Worm (Caenorhabditis elegans) whole organism, L3 larva: Measurements from ENCODE around the gene F40F8.4.

Source experiments
- R02D3.7 ChIP-seq: fragments of 150-350 bp; optimal IDR thresholded peaks from 2 replicates; lab custom pipeline; 2014; ENCODE audit warnings: missing biosample characterization, missing genetic modification characterization
- ZK546.5 ChIP-seq: sonication (generic microtip); optimal IDR thresholded peaks from 2 replicates; lab custom pipeline; 2017; ENCODE audit warnings: missing biosample characterization, missing genetic modification characterization
- aly-2 ChIP-seq: fragments of 150-350 bp; optimal IDR thresholded peaks from 2 replicates; lab custom pipeline; 2014; ENCODE audit warnings: missing biosample characterization, missing genetic modification characterization
- ama-1 ChIP-seq: fragments of 150-350 bp; optimal IDR thresholded peaks from 2 replicates; lab custom pipeline; 2018
- ceh-9 ChIP-seq: sonication (generic microtip); optimal IDR thresholded peaks from 2 replicates; lab custom pipeline; 2018; ENCODE audit warnings: missing biosample characterization, missing genetic modification characterization
- daf-12 ChIP-seq: fragments of 150-350 bp; optimal IDR thresholded peaks from 2 replicates; lab custom pipeline; 2014; ENCODE audit warnings: missing biosample characterization, missing genetic modification reagents, missing genetic modification characterization
- egl-27 ChIP-seq: sonication (generic microtip); optimal IDR thresholded peaks from 4 replicates; lab custom pipeline; 2017; ENCODE audit warnings: missing biosample characterization, missing genetic modification reagents, missing genetic modification characterization
- egl-5 ChIP-seq: fragments of 150-350 bp; optimal IDR thresholded peaks from 2 replicates; lab custom pipeline; 2017; ENCODE audit warnings: missing biosample characterization, missing genetic modification reagents, missing genetic modification characterization, inconsistent platforms
- elt-1 ChIP-seq: fragments of 150-350 bp; optimal IDR thresholded peaks from 2 replicates; lab custom pipeline; 2014; ENCODE audit warnings: missing biosample characterization, missing genetic modification characterization
- elt-2 ChIP-seq: sonication (generic microtip); optimal IDR thresholded peaks from 2 replicates; lab custom pipeline; 2016; ENCODE audit warnings: missing genetic modification reagents, mild to moderate bottlenecking, missing genetic modification characterization, missing compliant biosample characterization
- elt-3 ChIP-seq, 3 experiments: fragments of 150-350 bp in 1 of 3; sonication (generic microtip) in 2 of 3; optimal IDR thresholded peaks; 2 replicates in 2 of 3; 4 replicates in 1 of 3; lab custom pipeline; 2014 to 2017; ENCODE audit warnings: missing biosample characterization in 3 of 3, missing genetic modification characterization in 3 of 3
- fkh-10 ChIP-seq: sonication (generic microtip); optimal IDR thresholded peaks from 2 replicates; lab custom pipeline; 2017; ENCODE audit warnings: missing biosample characterization, missing genetic modification reagents, missing genetic modification characterization
- fos-1 ChIP-seq: fragments of 150-350 bp; optimal IDR thresholded peaks from 2 replicates; lab custom pipeline; 2014; ENCODE audit warnings: missing biosample characterization, missing genetic modification characterization
- hmg-11 ChIP-seq: sonication (generic microtip); optimal IDR thresholded peaks from 2 replicates; lab custom pipeline; 2016; ENCODE audit warnings: missing genetic modification characterization, missing compliant biosample characterization
- jun-1 ChIP-seq: fragments of 150-350 bp; optimal IDR thresholded peaks from 2 replicates; lab custom pipeline; 2014; ENCODE audit warnings: missing biosample characterization, missing genetic modification reagents, missing genetic modification characterization
- lin-15B ChIP-seq: fragments of 150-350 bp; optimal IDR thresholded peaks from 2 replicates; lab custom pipeline; 2014; ENCODE audit warnings: missing biosample characterization, missing genetic modification characterization
- lin-39 ChIP-seq: fragments of 150-350 bp; optimal IDR thresholded peaks from 2 replicates; lab custom pipeline; 2018; ENCODE audit warnings: missing biosample characterization, missing genetic modification reagents, missing genetic modification characterization
- mdl-1 ChIP-seq: fragments of 150-350 bp; optimal IDR thresholded peaks from 2 replicates; lab custom pipeline; 2014; ENCODE audit warnings: missing biosample characterization, missing genetic modification characterization
- mml-1 ChIP-seq: fragments of 150-350 bp; sonication (generic microtip); optimal IDR thresholded peaks from 3 replicates; lab custom pipeline; 2014; ENCODE audit warnings: missing biosample characterization, missing genetic modification characterization
- nfya-1 ChIP-seq: sonication (generic microtip); optimal IDR thresholded peaks from 2 replicates; lab custom pipeline; 2017; ENCODE audit warnings: missing genetic modification characterization, mild to moderate bottlenecking, missing compliant biosample characterization, antibody characterized with exemption, moderate library complexity; ENCODE audit not compliant: insufficient read depth
- nhr-12 ChIP-seq: fragments of 150-350 bp; optimal IDR thresholded peaks from 2 replicates; lab custom pipeline; 2014; ENCODE audit warnings: missing biosample characterization, missing genetic modification characterization
- nhr-237 ChIP-seq: fragments of 150-350 bp; optimal IDR thresholded peaks from 2 replicates; lab custom pipeline; 2014; ENCODE audit warnings: missing biosample characterization, missing genetic modification characterization
- nhr-25 ChIP-seq: sonication (generic microtip); optimal IDR thresholded peaks from 2 replicates; lab custom pipeline; 2017; ENCODE audit warnings: missing biosample characterization, missing genetic modification characterization
- nhr-28 ChIP-seq: fragments of 150-350 bp; optimal IDR thresholded peaks from 2 replicates; lab custom pipeline; 2014; ENCODE audit warnings: missing biosample characterization, missing genetic modification characterization
- nhr-43 ChIP-seq: sonication (generic microtip); optimal IDR thresholded peaks from 2 replicates; lab custom pipeline; 2016; ENCODE audit warnings: mild to moderate bottlenecking, missing genetic modification characterization, missing compliant biosample characterization; ENCODE audit not compliant: poor library complexity, severe bottlenecking
- nhr-76 ChIP-seq: fragments of 150-350 bp; sonication (generic microtip); optimal IDR thresholded peaks from 5 replicates; lab custom pipeline; 2014; ENCODE audit warnings: missing biosample characterization, missing genetic modification characterization
- nhr-77 ChIP-seq: fragments of 150-350 bp; optimal IDR thresholded peaks from 2 replicates; lab custom pipeline; 2014; ENCODE audit warnings: missing biosample characterization, missing genetic modification characterization
- pha-4 ChIP-seq: fragments of 150-350 bp; optimal IDR thresholded peaks from 2 replicates; lab custom pipeline; 2014; ENCODE audit warnings: missing biosample characterization, missing genetic modification reagents, missing genetic modification characterization
- pqm-1 ChIP-seq: fragments of 150-350 bp; optimal IDR thresholded peaks from 2 replicates; lab custom pipeline; 2017; ENCODE audit warnings: missing biosample characterization, missing genetic modification characterization, inconsistent platforms
- sea-2 ChIP-seq: fragments of 150-350 bp; sonication (generic microtip); optimal IDR thresholded peaks from 4 replicates; lab custom pipeline; 2014; ENCODE audit warnings: missing biosample characterization, missing genetic modification reagents, missing genetic modification characterization
- skn-1 ChIP-seq: fragments of 150-350 bp; optimal IDR thresholded peaks from 2 replicates; lab custom pipeline; 2014; ENCODE audit warnings: missing biosample characterization, missing genetic modification characterization
- snpc-4 ChIP-seq: fragments of 150-350 bp; optimal IDR thresholded peaks from 2 replicates; lab custom pipeline; 2014; ENCODE audit warnings: missing biosample characterization, missing genetic modification characterization
- unc-39 ChIP-seq: sonication (generic microtip); optimal IDR thresholded peaks from 4 replicates; lab custom pipeline; 2017; ENCODE audit warnings: missing biosample characterization, missing genetic modification characterization
- unc-62 ChIP-seq: fragments of 150-350 bp; sonication (generic microtip); optimal IDR thresholded peaks from 4 replicates; lab custom pipeline; 2014; ENCODE audit warnings: missing biosample characterization, missing genetic modification reagents, missing genetic modification characterization
- zag-1 ChIP-seq: fragments of 150-350 bp; optimal IDR thresholded peaks from 2 replicates; lab custom pipeline; 2014; ENCODE audit warnings: missing biosample characterization, missing genetic modification characterization
- ztf-11 ChIP-seq: fragments of 150-350 bp; optimal IDR thresholded peaks from 2 replicates; lab custom pipeline; 2014; ENCODE audit warnings: missing biosample characterization, missing genetic modification characterization
- ztf-4 ChIP-seq: fragments of 150-350 bp; optimal IDR thresholded peaks from 2 replicates; lab custom pipeline; 2014; ENCODE audit warnings: missing biosample characterization, missing genetic modification characterization

The F40F8.4 gene

DNA sequence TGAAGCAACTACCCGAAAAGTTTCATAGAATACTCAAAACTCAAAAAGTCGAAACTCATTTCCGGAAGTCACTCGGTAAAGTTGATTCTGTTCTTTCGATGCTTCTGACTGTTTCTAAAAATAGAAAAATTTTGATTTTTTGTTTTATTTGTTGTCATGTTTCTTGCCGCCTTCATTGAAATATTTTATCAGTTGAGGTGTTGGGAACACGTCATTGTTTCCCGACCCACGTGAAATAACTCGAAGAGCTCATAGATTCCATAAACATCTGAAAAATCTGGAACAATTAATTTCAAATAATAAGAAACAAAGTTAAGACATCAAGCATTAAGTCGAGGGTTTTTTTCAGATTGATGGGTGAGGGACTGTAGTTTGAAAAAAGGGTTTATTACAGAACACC, 14.9 kb upstream of the F40F8.4 start:
- TF ChIP-seq elt-2 (tag; lab: Kevin White, UChicago) (peak; percentile 71), fos-1 (no peak), sea-2 (GFP tag; lab: Kevin White, UChicago) (no peak), unc-62 (GFP tag; lab: Kevin White, UChicago) (no peak), unc-39 (tag; lab: Kevin White, UChicago) (no peak), hmg-11 (tag; lab: Kevin White, UChicago) (no peak)

- TF ChIP-seq lin-15B (tag; lab: Kevin White, UChicago) (no peak), mdl-1 (tag; lab: Kevin White, UChicago) (no peak), daf-12 (no peak), elt-2 (tag; lab: Kevin White, UChicago) (peak; percentile 91), snpc-4 (no peak), ztf-11 (no peak), egl-5 (tag; lab: Kevin White, UChicago) (no peak), R02D3.7 (tag; lab: Kevin White, UChicago) (no peak), ZK546.5 (no peak), elt-1 (tag; lab: Kevin White, UChicago) (no peak), unc-62 (GFP tag; lab: Kevin White, UChicago) (no peak), jun-1 (tag; lab: Kevin White, UChicago) (peak; percentile 40), ztf-4 (tag; lab: Kevin White, UChicago) (no peak), skn-1 (tag; lab: Kevin White, UChicago) (peak; percentile 18), fos-1 (no peak), zag-1 (tag; lab: Kevin White, UChicago) (no peak), nhr-12 (tag; lab: Kevin White, UChicago) (no peak), nfya-1 (no peak), lin-39 (tag; lab: Kevin White, UChicago) (no peak), hmg-11 (tag; lab: Kevin White, UChicago) (no peak), nhr-76 (tag; lab: Kevin White, UChicago) (no peak), fkh-10 (no peak), pha-4 (tag; lab: Kevin White, UChicago) (peak; percentile 48), ama-1 (no peak), egl-27 (tag; lab: Kevin White, UChicago) (no peak)
Measured at ce11 chrII:11153800-11154199, 13.8 kb upstream of the F40F8.4 start.

- TF ChIP-seq elt-2 (tag; lab: Kevin White, UChicago) (peak; percentile 83), pqm-1 (tag; lab: Kevin White, UChicago) (no peak)
Measured at ce11 chrII:11153080-11153479, 13.0 kb upstream of the F40F8.4 start.

DNA sequence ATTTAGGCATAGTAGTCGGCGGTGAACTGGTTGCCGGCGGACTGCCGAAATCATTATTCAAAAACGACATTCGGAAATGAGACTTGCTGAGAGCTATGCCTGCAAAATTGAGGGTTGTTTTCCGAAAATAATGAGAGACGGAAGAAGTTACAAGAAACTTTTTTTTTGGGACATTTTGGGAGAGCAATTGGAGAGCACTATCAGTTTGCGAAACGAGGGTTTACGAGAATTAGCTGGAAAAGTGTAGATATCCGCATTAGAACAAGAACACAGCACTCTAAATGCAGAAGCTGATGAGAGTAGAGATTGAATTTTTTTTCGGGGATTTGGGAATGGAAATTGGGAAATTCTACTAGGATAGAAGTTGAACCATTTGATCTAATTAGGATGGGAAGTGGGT, 12.5 kb upstream of the F40F8.4 start, which contains the start of gene pqm-1:
Gene pqm-1, minus strand, starts transcription at position 101 of the 400 bp plus-strand sequence.
- TF ChIP-seq egl-27 (tag; lab: Kevin White, UChicago) (no peak), egl-5 (tag; lab: Kevin White, UChicago) (peak; percentile 3)
- TF ChIP-seq, all 47 proteins: peak for 1

DNA sequence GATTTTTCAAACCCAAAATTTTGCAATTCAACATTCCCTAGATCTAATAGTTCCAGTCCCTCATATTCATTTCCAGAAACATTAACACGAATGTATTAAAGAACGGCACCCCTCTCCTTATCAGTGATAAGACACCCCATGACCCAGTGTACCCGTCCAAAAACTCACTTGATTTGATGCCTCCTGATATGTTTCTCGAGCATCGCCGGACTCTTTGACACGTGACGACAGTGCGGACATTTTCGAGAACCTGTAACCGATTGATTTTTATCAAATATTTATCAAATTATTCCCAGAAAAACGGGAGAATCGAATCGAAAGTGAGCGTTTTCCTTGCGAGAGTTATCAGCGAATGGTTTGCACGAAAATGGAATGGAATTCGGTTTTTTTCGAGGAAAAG, 10.9 kb upstream of the F40F8.4 start:
- TF ChIP-seq nhr-77 (tag; lab: Kevin White, UChicago) (no peak), nhr-28 (tag; lab: Kevin White, UChicago) (no peak), hmg-11 (tag; lab: Kevin White, UChicago) (no peak), elt-2 (tag; lab: Kevin White, UChicago) (peak; percentile 98), ztf-11 (no peak), pha-4 (tag; lab: Kevin White, UChicago) (peak; percentile 69), lin-39 (tag; lab: Kevin White, UChicago) (no peak), nhr-237 (tag; lab: Kevin White, UChicago) (no peak), aly-2 (tag; lab: Kevin White, UChicago) (no peak), jun-1 (tag; lab: Kevin White, UChicago) (peak; percentile 35), sea-2 (GFP tag; lab: Kevin White, UChicago) (no peak), R02D3.7 (tag; lab: Kevin White, UChicago) (no peak), elt-3 (tag; optimal IDR thresholded peaks at IDR 0.05; lab: Kevin White, UChicago) (no peak), ztf-4 (tag; lab: Kevin White, UChicago) (no peak), skn-1 (tag; lab: Kevin White, UChicago) (no peak), fkh-10 (no peak), nhr-25 (tag; lab: Kevin White, UChicago) (no peak), pqm-1 (tag; lab: Kevin White, UChicago) (no peak), egl-27 (tag; lab: Kevin White, UChicago) (no peak), mml-1 (tag; lab: Kevin White, UChicago) (no peak), nhr-43 (tag; lab: Kevin White, UChicago) (no peak), ceh-9 (tag; lab: Kevin White, UChicago) (no peak), unc-39 (tag; lab: Kevin White, UChicago) (no peak), snpc-4 (no peak)
